Worm (Caenorhabditis elegans) whole organism, young adult: Measurements from ENCODE around the gene F52E10.2.

Experiments used
- B0019.2 ChIP-seq: fragments of 200-800 bp; sonication (Bioruptor generic); conservative IDR thresholded peaks from 2 replicates; pipeline ENCODE4 v1.3.6; 2022; ENCODE audit warnings: missing genetic modification reagents, missing genetic modification characterization, missing compliant biosample characterization
- B0035.1 ChIP-seq: sonication (generic microtip); optimal IDR thresholded peaks from 2 replicates; lab custom pipeline; 2016; ENCODE audit warnings: missing genetic modification characterization, mild to moderate bottlenecking, missing compliant biosample characterization, missing genotype, missing genetic modification reagents
- B0261.1 ChIP-seq: sonication (generic microtip); optimal IDR thresholded peaks from 2 replicates; lab custom pipeline; 2016; ENCODE audit warnings: mild to moderate bottlenecking, missing genetic modification characterization, moderate library complexity, missing compliant biosample characterization
- C06A6.2 ChIP-seq: fragments of 200-800 bp; sonication (Bioruptor generic); conservative IDR thresholded peaks from 2 replicates; pipeline ENCODE4 v1.3.6; 2022; ENCODE audit warnings: missing genetic modification characterization, missing compliant biosample characterization
- D2030.7 ChIP-seq: fragments of 200-800 bp; sonication (Bioruptor generic); IDR thresholded peaks from 2 replicates; pipeline ENCODE4 v1.3.6; 2022; ENCODE audit warnings: missing genetic modification reagents, missing genetic modification characterization, missing compliant biosample characterization
- F22D6.2 ChIP-seq: sonication (generic microtip); optimal IDR thresholded peaks from 2 replicates; lab custom pipeline; 2016; ENCODE audit warnings: mild to moderate bottlenecking, missing genetic modification characterization, missing compliant biosample characterization
- F33H1.4 ChIP-seq: fragments of 200-800 bp; sonication (Bioruptor generic); IDR thresholded peaks from 2 replicates; pipeline ENCODE4 v1.3.6; 2022; ENCODE audit warnings: missing genetic modification reagents, missing genetic modification characterization, missing compliant biosample characterization
- F57C9.4 ChIP-seq: sonication (generic microtip); optimal IDR thresholded peaks from 2 replicates; lab custom pipeline; 2017; ENCODE audit warnings: mild to moderate bottlenecking, missing genetic modification characterization, missing compliant biosample characterization
- K12H6.12 ChIP-seq: fragments of 200-800 bp; sonication (Bioruptor generic); optimal IDR thresholded peaks from 2 replicates; lab custom pipeline; 2018; ENCODE audit warnings: mild to moderate bottlenecking, missing genetic modification characterization, missing compliant biosample characterization
- T07F8.4 ChIP-seq: sonication (generic microtip); optimal IDR thresholded peaks from 2 replicates; lab custom pipeline; 2016; ENCODE audit warnings: mild to moderate bottlenecking, missing genetic modification characterization, moderate library complexity, missing compliant biosample characterization
- Y56A3A.18 ChIP-seq: fragments of 200-800 bp; sonication (Bioruptor generic); IDR thresholded peaks from 2 replicates; pipeline ENCODE4 v1.3.6; 2022; ENCODE audit warnings: missing genetic modification reagents, missing genetic modification characterization, missing compliant biosample characterization
- Y67H2A.10 ChIP-seq: fragments of 200-800 bp; sonication (Bioruptor generic); conservative IDR thresholded peaks from 2 replicates; pipeline ENCODE4 v1.3.6; 2022; ENCODE audit warnings: missing genetic modification reagents, missing genetic modification characterization, missing compliant biosample characterization
- ZK185.1 ChIP-seq: sonication (generic microtip); optimal IDR thresholded peaks from 2 replicates; lab custom pipeline; 2016; ENCODE audit warnings: mild to moderate bottlenecking, missing genetic modification characterization, missing compliant biosample characterization; ENCODE audit not compliant: poor library complexity, severe bottlenecking
- aptf-3 ChIP-seq: fragments of 200-800 bp; sonication (Bioruptor generic); IDR thresholded peaks from 2 replicates; pipeline ENCODE4 v1.3.6; 2022; ENCODE audit warnings: missing genetic modification characterization, missing compliant biosample characterization
- atf-7 ChIP-seq: sonication (generic microtip); optimal IDR thresholded peaks from 2 replicates; lab custom pipeline; 2017; ENCODE audit warnings: mild to moderate bottlenecking, missing genetic modification characterization, missing compliant biosample characterization
- attf-5 ChIP-seq: fragments of 200-800 bp; sonication (Bioruptor generic); optimal IDR thresholded peaks from 2 replicates; lab custom pipeline; 2018; ENCODE audit warnings: mild to moderate bottlenecking, missing genetic modification characterization, missing compliant biosample characterization
- ccch-3 ChIP-seq: fragments of 200-800 bp; sonication (Bioruptor generic); optimal IDR thresholded peaks from 2 replicates; lab custom pipeline; 2018; ENCODE audit warnings: mild to moderate bottlenecking, missing genetic modification characterization, missing compliant biosample characterization
- cebp-2 ChIP-seq: fragments of 200-800 bp; sonication (Bioruptor generic); IDR thresholded peaks from 2 replicates; pipeline ENCODE4 v1.3.6; 2022; ENCODE audit warnings: missing genetic modification characterization, missing compliant biosample characterization
- ceh-100 ChIP-seq: fragments of 200-800 bp; sonication (Bioruptor generic); IDR thresholded peaks from 2 replicates; pipeline ENCODE4 v1.3.6; 2022; ENCODE audit warnings: missing genetic modification reagents, missing genetic modification characterization, missing compliant biosample characterization
- ceh-27 ChIP-seq: fragments of 200-800 bp; sonication (Bioruptor generic); optimal IDR thresholded peaks from 2 replicates; lab custom pipeline; 2018; ENCODE audit warnings: mild to moderate bottlenecking, missing genetic modification characterization, moderate library complexity, missing compliant biosample characterization
- ceh-40 ChIP-seq: fragments of 200-800 bp; sonication (Bioruptor generic); IDR thresholded peaks from 2 replicates; pipeline ENCODE4 v1.3.6; 2022; ENCODE audit warnings: missing genetic modification characterization, missing compliant biosample characterization
- chd-7 ChIP-seq: sonication (generic microtip); optimal IDR thresholded peaks from 2 replicates; lab custom pipeline; 2016; ENCODE audit warnings: mild to moderate bottlenecking, missing genetic modification characterization, moderate library complexity, missing compliant biosample characterization
- die-1 ChIP-seq: sonication (generic microtip); optimal IDR thresholded peaks from 2 replicates; lab custom pipeline; 2016; ENCODE audit warnings: missing genotype, mild to moderate bottlenecking, missing genetic modification characterization, missing compliant biosample characterization
- efl-1 ChIP-seq: fragments of 150-350 bp; optimal IDR thresholded peaks from 2 replicates; lab custom pipeline; 2014; ENCODE audit warnings: missing biosample characterization, missing genetic modification reagents, missing genetic modification characterization
- egl-18 ChIP-seq: fragments of 200-800 bp; sonication (Bioruptor generic); IDR thresholded peaks from 2 replicates; pipeline ENCODE4 v1.3.6; 2022; ENCODE audit warnings: missing genetic modification reagents, missing genetic modification characterization, missing compliant biosample characterization
- him-1 ChIP-seq: sonication (generic microtip); optimal IDR thresholded peaks from 2 replicates; lab custom pipeline; 2016; ENCODE audit warnings: missing genotype, missing genetic modification reagents, missing genetic modification characterization, missing compliant biosample characterization
- hlh-12 ChIP-seq: sonication (generic microtip); optimal IDR thresholded peaks from 2 replicates; lab custom pipeline; 2016; ENCODE audit warnings: missing genetic modification characterization, missing compliant biosample characterization
- let-607 ChIP-seq, 2 experiments: fragments of 200-800 bp in 1 of 2; sonication (Bioruptor generic) in 1 of 2; sonication (generic microtip) in 1 of 2; optimal IDR thresholded peaks; 2 replicates each; lab custom pipeline; 2016 to 2018; ENCODE audit warnings: mild to moderate bottlenecking in 2 of 2, missing compliant biosample characterization in 2 of 2, missing genetic modification characterization in 2 of 2, moderate library complexity in 2 of 2, missing genotype in 1 of 2
- lin-26 ChIP-seq: fragments of 200-800 bp; sonication (Bioruptor generic); IDR thresholded peaks from 2 replicates; pipeline ENCODE4 v1.3.6; 2022; ENCODE audit warnings: missing genetic modification reagents, missing genetic modification characterization, missing compliant biosample characterization
- madf-6 ChIP-seq: fragments of 200-800 bp; sonication (Bioruptor generic); IDR thresholded peaks from 2 replicates; pipeline ENCODE4 v1.3.6; 2022; ENCODE audit warnings: missing genetic modification reagents, missing genetic modification characterization, missing compliant biosample characterization
- mes-4 ChIP-seq: sonication (generic microtip); optimal IDR thresholded peaks from 2 replicates; lab custom pipeline; 2016; ENCODE audit warnings: missing genotype, missing genetic modification characterization, missing compliant biosample characterization
- mxl-1 ChIP-seq: sonication (generic microtip); optimal IDR thresholded peaks from 2 replicates; lab custom pipeline; 2016; ENCODE audit warnings: missing genetic modification characterization, missing compliant biosample characterization
- nfya-2 ChIP-seq: fragments of 200-800 bp; sonication (Bioruptor generic); IDR thresholded peaks from 2 replicates; pipeline ENCODE4 v1.3.6; 2022; ENCODE audit warnings: missing genetic modification reagents, missing genetic modification characterization, missing compliant biosample characterization
- nfyb-1 ChIP-seq: fragments of 200-800 bp; sonication (Bioruptor generic); IDR thresholded peaks from 2 replicates; pipeline ENCODE4 v1.3.6; 2022; ENCODE audit warnings: missing genetic modification reagents, missing genetic modification characterization, missing compliant biosample characterization
- nhr-90 ChIP-seq: sonication (generic microtip); optimal IDR thresholded peaks from 2 replicates; lab custom pipeline; 2016; ENCODE audit warnings: missing genotype, mild to moderate bottlenecking, missing genetic modification characterization, missing compliant biosample characterization
- pbrm-1 ChIP-seq: fragments of 200-800 bp; sonication (Bioruptor generic); IDR thresholded peaks from 2 replicates; pipeline ENCODE4 v1.3.6; 2022; ENCODE audit warnings: missing genetic modification reagents, missing genetic modification characterization, missing compliant biosample characterization
- pha-4 ChIP-seq: fragments of 150-350 bp; sonication (generic microtip); optimal IDR thresholded peaks from 2 replicates; lab custom pipeline; 2014; ENCODE audit warnings: missing biosample characterization, missing genetic modification reagents, missing genetic modification characterization
- rcor-1 ChIP-seq: fragments of 200-800 bp; sonication (Bioruptor generic); IDR thresholded peaks from 2 replicates; pipeline ENCODE4 v1.3.6; 2022; ENCODE audit warnings: missing genetic modification reagents, missing genetic modification characterization, missing compliant biosample characterization
- rec-8 ChIP-seq, 2 experiments: sonication (generic microtip); optimal IDR thresholded peaks; 2 replicates each; lab custom pipeline; 2016; ENCODE audit warnings: mild to moderate bottlenecking in 2 of 2, missing genetic modification characterization in 2 of 2, missing genetic modification reagents in 2 of 2, missing genotype in 2 of 2, missing biosample characterization in 1 of 2, missing compliant biosample characterization in 1 of 2, moderate library complexity in 1 of 2
- sdz-38 ChIP-seq: sonication (generic microtip); optimal IDR thresholded peaks from 2 replicates; lab custom pipeline; 2016; ENCODE audit warnings: missing genotype, missing genetic modification characterization, missing compliant biosample characterization
- snpc-1.1 ChIP-seq: sonication (generic microtip); optimal IDR thresholded peaks from 2 replicates; lab custom pipeline; 2017; ENCODE audit warnings: missing genetic modification characterization, mild to moderate bottlenecking, missing compliant biosample characterization, antibody characterized with exemption, moderate library complexity, missing genotype, missing genetic modification reagents; ENCODE audit not compliant: insufficient read depth
- snpc-3.4 ChIP-seq: sonication (generic microtip); optimal IDR thresholded peaks from 2 replicates; lab custom pipeline; 2017; ENCODE audit warnings: missing genetic modification characterization, mild to moderate bottlenecking, missing compliant biosample characterization, antibody characterized with exemption, moderate library complexity, missing genotype, missing genetic modification reagents
- somi-1 ChIP-seq: fragments of 200-800 bp; sonication (Bioruptor generic); optimal IDR thresholded peaks from 2 replicates; lab custom pipeline; 2018; ENCODE audit warnings: mild to moderate bottlenecking, missing genetic modification characterization, missing compliant biosample characterization
- tbp1 ChIP-seq: fragments of 200-800 bp; sonication (Bioruptor generic); optimal IDR thresholded peaks from 2 replicates; lab custom pipeline; 2018; ENCODE audit warnings: mild to moderate bottlenecking, missing genetic modification characterization, missing compliant biosample characterization
- unc-130 ChIP-seq: sonication (generic microtip); optimal IDR thresholded peaks from 2 replicates; lab custom pipeline; 2016; ENCODE audit warnings: missing genetic modification reagents, missing genetic modification characterization, missing compliant biosample characterization
- unc-62 ChIP-seq: fragments of 150-350 bp; optimal IDR thresholded peaks from 2 replicates; lab custom pipeline; 2014; ENCODE audit warnings: missing biosample characterization, missing genetic modification reagents, missing genetic modification characterization
- zim-3 ChIP-seq: sonication (generic microtip); optimal IDR thresholded peaks from 2 replicates; lab custom pipeline; 2017; ENCODE audit warnings: mild to moderate bottlenecking, missing genetic modification characterization, moderate library complexity, missing compliant biosample characterization
- ztf-22 ChIP-seq: fragments of 200-800 bp; sonication (Bioruptor generic); optimal IDR thresholded peaks from 2 replicates; lab custom pipeline; 2018; ENCODE audit warnings: mild to moderate bottlenecking, missing genetic modification characterization, moderate library complexity, missing compliant biosample characterization
- ztf-6 ChIP-seq: fragments of 200-800 bp; sonication (Bioruptor generic); IDR thresholded peaks from 2 replicates; pipeline ENCODE4 v1.3.6; 2022; ENCODE audit warnings: missing genetic modification reagents, missing genetic modification characterization, missing compliant biosample characterization

F52E10.2 gene

ce11 chrX:16300422-16300821 lies 17.4 kb upstream of the F52E10.2 start:
- TF ChIP-seq efl-1 (GFP tag; lab: Kevin White, UChicago) = no peak
- TF ChIP-seq F57C9.4 (tag; lab: Kevin White, UChicago) = no peak
- no peak for TF ChIP-seq unc-130 (GFP tag; lab: Kevin White, UChicago)
- peak; percentile 45 for TF ChIP-seq madf-6
- TF ChIP-seq rec-8 (tag; optimal IDR thresholded peaks at IDR 0.05; lab: Kevin White, UChicago) = peak; percentile 19 to 58
- peak; percentile 18 for TF ChIP-seq attf-5 (GFP tag; lab: Kevin White, UChicago)
- no peak for TF ChIP-seq ceh-100 (GFP tag; lab: Robert Waterston, UW)
- peak; percentile 52; the same call in 1 of the 2 replicates for TF ChIP-seq rcor-1 (GFP tag; lab: Robert Waterston, UW)
- TF ChIP-seq F22D6.2 = no peak
- peak; percentile 63 for TF ChIP-seq nhr-90 (tag; lab: Kevin White, UChicago)
- TF ChIP-seq B0035.1 (tag; lab: Kevin White, UChicago) = no peak
- TF ChIP-seq ceh-40 (GFP tag; lab: Robert Waterston, UW) = 0 out of 2 replicates have a peak, but pooled peaks have one; percentile 50
- TF ChIP-seq Y67H2A.10 (GFP tag; lab: Robert Waterston, UW) = no peak
- TF ChIP-seq him-1 (tag; lab: Kevin White, UChicago) = no peak
- no peak for TF ChIP-seq mes-4
- no peak for TF ChIP-seq unc-62 (GFP tag; lab: Kevin White, UChicago)
- TF ChIP-seq K12H6.12 (tag; lab: Kevin White, UChicago) = no peak
- no peak for TF ChIP-seq nfyb-1 (GFP tag; lab: Robert Waterston, UW)
- TF ChIP-seq tbp1 (GFP tag; lab: Kevin White, UChicago) = peak; percentile 94
- peak; percentile 86 for TF ChIP-seq D2030.7
- peak; percentile 66 for TF ChIP-seq snpc-1.1 (tag; lab: Kevin White, UChicago)
- no peak for TF ChIP-seq sdz-38 (tag; lab: Kevin White, UChicago)
- peak; percentile 72 for TF ChIP-seq B0261.1 (tag; lab: Kevin White, UChicago)
- no peak for TF ChIP-seq T07F8.4 (tag; lab: Kevin White, UChicago)
- TF ChIP-seq ztf-22 (GFP tag; lab: Kevin White, UChicago) = peak; percentile 3
- peak in 1 of 2 experiments; percentile 27 for TF ChIP-seq let-607 (tag; optimal IDR thresholded peaks at IDR 0.05; lab: Kevin White, UChicago)
- peak; percentile 78; the same call in 1 of the 2 replicates for TF ChIP-seq Y56A3A.18 (GFP tag; lab: Robert Waterston, UW)
- TF ChIP-seq F33H1.4 = no peak
- no peak for TF ChIP-seq hlh-12 (tag; lab: Kevin White, UChicago)
- TF ChIP-seq atf-7 (tag; lab: Kevin White, UChicago) = no peak
- TF ChIP-seq pbrm-1 (GFP tag; lab: Robert Waterston, UW) = peak; percentile 75
- 0 out of 2 replicates have a peak, but pooled peaks have one; percentile 52 for TF ChIP-seq cebp-2 (GFP tag; lab: Robert Waterston, UW)
- TF ChIP-seq snpc-3.4 (tag; lab: Kevin White, UChicago) = peak; percentile 72
- TF ChIP-seq ccch-3 (GFP tag; lab: Kevin White, UChicago) = peak; percentile 12
- no peak for TF ChIP-seq pha-4 (tag; lab: Kevin White, UChicago)
- peak; percentile 72 for TF ChIP-seq ZK185.1
- no peak for TF ChIP-seq nfya-2 (GFP tag; lab: Robert Waterston, UW)
- no peak for TF ChIP-seq ztf-6 (GFP tag; lab: Robert Waterston, UW)
- TF ChIP-seq die-1 (tag; lab: Kevin White, UChicago) = peak; percentile 78
- TF ChIP-seq aptf-3 = no peak
- TF ChIP-seq chd-7 (tag; lab: Kevin White, UChicago) = peak; percentile 6
- TF ChIP-seq lin-26 (GFP tag; lab: Robert Waterston, UW) = peak; percentile 89
- no peak for TF ChIP-seq egl-18 (GFP tag; lab: Robert Waterston, UW)
- no peak for TF ChIP-seq B0019.2 (GFP tag; lab: Robert Waterston, UW)
- TF ChIP-seq mxl-1 (tag; lab: Kevin White, UChicago) = peak; percentile 46
- TF ChIP-seq zim-3 (tag; lab: Kevin White, UChicago) = peak; percentile 31
- no peak for TF ChIP-seq C06A6.2 (GFP tag; lab: Robert Waterston, UW)
- TF ChIP-seq ceh-27 (GFP tag; lab: Kevin White, UChicago) = no peak
- peak; percentile 33 for TF ChIP-seq somi-1 (GFP tag; lab: Kevin White, UChicago)
